Fruit fly (Drosophila melanogaster) whole organism, adult: ENCODE measurements around the gene CG17855.

Experiments
- CG12768 ChIP-seq: fragments of 200-800 bp; sonication (Bioruptor generic); optimal IDR thresholded peaks from 2 replicates; lab custom pipeline; 2017; ENCODE audit warnings: missing biosample characterization, missing genetic modification characterization, mild to moderate bottlenecking, moderate library complexity, missing genetic modification reagents
- CG14711 ChIP-seq: fragments of 200-800 bp; sonication (Bioruptor generic); optimal IDR thresholded peaks from 2 replicates; lab custom pipeline; 2018; ENCODE audit warnings: missing biosample characterization, mild to moderate bottlenecking, missing genetic modification characterization, moderate library complexity
- CG1620 ChIP-seq: fragments of 200-800 bp; sonication (Bioruptor generic); optimal IDR thresholded peaks from 2 replicates; lab custom pipeline; 2016; ENCODE audit warnings: missing biosample characterization, missing genetic modification characterization
- CG33017 ChIP-seq: fragments of 200-800 bp; sonication (Bioruptor generic); optimal IDR thresholded peaks from 2 replicates; lab custom pipeline; 2018; ENCODE audit warnings: missing biosample characterization, mild to moderate bottlenecking, missing genetic modification characterization, moderate library complexity
- CG5204 ChIP-seq: fragments of 200-800 bp; sonication (Bioruptor generic); optimal IDR thresholded peaks from 2 replicates; lab custom pipeline; 2016; ENCODE audit warnings: missing biosample characterization, missing genetic modification characterization
- CG7045 ChIP-seq: fragments of 200-800 bp; sonication (Bioruptor generic); optimal IDR thresholded peaks from 2 replicates; lab custom pipeline; 2017; ENCODE audit warnings: missing biosample characterization, mild to moderate bottlenecking, missing genetic modification characterization
- Crg-1 ChIP-seq: fragments of 200-800 bp; sonication (Bioruptor generic); optimal IDR thresholded peaks from 2 replicates; lab custom pipeline; 2016; ENCODE audit warnings: missing biosample characterization, missing genetic modification characterization
- Hr96 ChIP-seq: fragments of 200-800 bp; sonication (Bioruptor generic); optimal IDR thresholded peaks from 2 replicates; lab custom pipeline; 2016; ENCODE audit warnings: missing biosample characterization, missing genetic modification characterization
- Mnt ChIP-seq: fragments of 200-800 bp; sonication (Bioruptor generic); optimal IDR thresholded peaks from 2 replicates; lab custom pipeline; 2016; ENCODE audit warnings: missing biosample characterization, mild to moderate bottlenecking, missing genetic modification characterization
- kay ChIP-seq: fragments of 200-800 bp; sonication (Bioruptor generic); peaks from one replicate; lab custom pipeline; 2016; ENCODE audit warnings: missing biosample characterization, missing genetic modification characterization, borderline replicate concordance
- pad ChIP-seq: fragments of 200-800 bp; sonication (Bioruptor generic); optimal IDR thresholded peaks from 3 replicates; lab custom pipeline; 2017; ENCODE audit warnings: missing biosample characterization, missing genetic modification characterization, mild to moderate bottlenecking, moderate library complexity, missing genetic modification reagents
- tj ChIP-seq: fragments of 200-800 bp; sonication (Bioruptor generic); optimal IDR thresholded peaks from 3 replicates; lab custom pipeline; 2017; ENCODE audit warnings: missing biosample characterization, mild to moderate bottlenecking, missing genetic modification characterization, moderate library complexity
- toe ChIP-seq: fragments of 200-800 bp; sonication (Bioruptor generic); optimal IDR thresholded peaks from 2 replicates; lab custom pipeline; 2016; ENCODE audit warnings: missing biosample characterization, missing genetic modification characterization

DNA sequence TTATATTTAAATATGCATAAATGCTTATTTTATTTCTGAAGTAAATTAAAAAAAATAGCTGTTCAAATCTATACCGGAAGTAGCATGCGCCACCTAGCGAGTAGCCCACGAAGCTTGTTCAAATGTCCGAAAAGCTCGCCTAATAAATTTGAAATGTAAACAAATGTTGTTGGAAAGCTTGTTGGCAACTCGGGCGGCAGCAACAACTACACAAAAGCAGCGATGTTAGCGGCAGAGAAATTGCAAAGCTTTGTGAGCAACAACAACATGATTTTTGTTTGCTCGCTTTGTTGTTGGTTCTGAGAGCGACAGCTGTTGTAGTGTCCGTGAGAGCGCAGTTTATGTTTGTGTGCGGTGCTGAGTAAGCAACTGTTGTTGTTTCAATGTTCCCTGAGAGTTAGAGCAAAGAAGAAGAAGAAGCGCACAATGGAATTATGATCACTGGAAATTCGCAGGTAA, 27.1 kb downstream of the CG17855 start:
- TF ChIP-seq CG14711 (peak; percentile 87), pad (GFP tag; lab: Kevin White, UChicago) (peak; percentile 88), Crg-1 (GFP tag; lab: Kevin White, UChicago) (peak; percentile 98), CG12768 (GFP tag; lab: Kevin White, UChicago) (peak; percentile 97), Mnt (GFP tag; lab: Kevin White, UChicago) (peak; percentile 96), kay (peak; percentile 97), CG5204 (GFP tag; lab: Kevin White, UChicago) (peak; percentile 94), tj (GFP tag; lab: Kevin White, UChicago) (peak; percentile 79), CG7045 (peak; percentile 98), toe (GFP tag; lab: Kevin White, UChicago) (peak; percentile 92), Hr96 (GFP tag; lab: Kevin White, UChicago) (peak; percentile 92), CG1620 (peak; percentile 92), CG33017 (tag; lab: Kevin White, UChicago) (peak; percentile 96)
